Fruit fly (Drosophila melanogaster): ENCODE results near the gene RpL7-like.

RpL7-like gene

DNA sequence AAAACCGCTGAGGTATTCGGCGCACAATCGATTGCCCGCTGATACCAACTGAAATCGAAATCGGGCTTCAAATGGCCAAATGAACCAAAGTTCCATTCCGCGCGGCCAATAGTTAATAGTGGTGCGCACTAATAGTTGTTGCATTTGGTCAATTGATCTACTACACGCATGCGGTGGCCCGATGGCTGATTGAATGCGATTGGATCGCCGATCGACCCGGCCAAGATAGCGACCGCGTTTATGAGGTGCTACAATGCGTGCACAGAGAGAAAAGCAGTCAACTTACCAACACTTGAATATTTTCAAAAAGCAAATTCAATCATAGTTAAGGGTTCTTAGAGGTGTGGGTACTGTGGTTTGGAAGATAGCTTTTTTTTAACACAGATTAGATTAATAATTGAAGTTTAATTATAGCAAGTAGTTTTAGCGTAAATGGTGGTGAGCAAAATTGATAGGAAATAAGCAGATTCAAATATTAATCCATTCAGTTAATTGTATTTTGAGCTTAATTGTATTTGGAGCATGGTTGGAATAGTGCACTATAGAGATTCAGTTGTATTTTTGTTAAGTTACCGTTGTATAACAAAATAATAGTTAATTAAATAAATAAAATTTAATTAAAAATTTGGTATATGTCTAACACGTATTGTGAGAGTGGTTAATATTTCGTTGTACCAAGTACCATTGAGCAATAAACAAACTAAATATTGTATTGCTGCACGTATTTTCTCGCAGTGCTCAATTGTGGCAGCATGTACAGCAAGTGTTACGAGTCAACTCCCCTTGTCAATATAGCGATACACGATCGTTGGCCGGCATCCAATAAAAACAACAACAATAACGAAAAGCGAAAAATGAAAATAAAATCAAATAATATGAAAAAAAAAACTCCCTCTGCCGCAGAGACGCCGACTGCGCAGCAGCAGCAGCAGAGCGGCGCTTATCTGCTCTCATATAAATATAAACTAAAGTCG lies 29.4 kb upstream of the RpL7-like start (continued):
- TF ChIP-seq Spps (tag; optimal IDR thresholded peaks at IDR 0.05) (peak; percentile 24), fru (optimal IDR thresholded peaks at IDR 0.05) (no peak), CG8359 (GFP tag; optimal IDR thresholded peaks at IDR 0.05; ENCODE audit: borderline replicate concordance) (no peak), slp2 (GFP tag; optimal IDR thresholded peaks at IDR 0.05) (no peak), MESR4 (GFP tag; optimal IDR thresholded peaks at IDR 0.05) (no peak), CG8924 (tag; optimal IDR thresholded peaks at IDR 0.05) (peak; percentile 78), CG10462 (GFP tag; optimal IDR thresholded peaks at IDR 0.05) (peak; percentile 6), CG7556 (GFP tag; optimal IDR thresholded peaks at IDR 0.05) (peak; percentile 88), CG9437 (GFP tag; optimal IDR thresholded peaks at IDR 0.05) (peak; percentile 83), CG1647 (GFP tag; optimal IDR thresholded peaks at IDR 0.05) (no peak), CG34376 (GFP tag; optimal IDR thresholded peaks at IDR 0.05) (no peak), Stat92E (GFP tag; optimal IDR thresholded peaks at IDR 0.05) (no peak), CG30431 (GFP tag; optimal IDR thresholded peaks at IDR 0.05) (peak; percentile 60), CG13123 (GFP tag; optimal IDR thresholded peaks at IDR 0.05) (peak; percentile 31), scrt (GFP tag; optimal IDR thresholded peaks at IDR 0.05) (peak; percentile 6), CG8944 (GFP tag; optimal IDR thresholded peaks at IDR 0.05) (peak; percentile 37), mld (GFP tag; IDR thresholded peaks at IDR 0.05; ENCODE audit: partially characterized antibody) (no peak), Dip3 (GFP tag; optimal IDR thresholded peaks at IDR 0.05) (no peak), CG16779 (GFP tag; IDR thresholded peaks at IDR 0.05) (no peak), CG12104 (GFP tag; optimal IDR thresholded peaks at IDR 0.05) (peak; percentile 36), CG7372 (GFP tag; IDR thresholded peaks at IDR 0.05) (no peak), CG1832 (GFP tag; optimal IDR thresholded peaks at IDR 0.05) (no peak), peb (GFP tag; IDR thresholded peaks at IDR 0.05) (no peak), amos (GFP tag; IDR thresholded peaks at IDR 0.05; ENCODE audit: partially characterized antibody) (no peak), Gsc (GFP tag; IDR thresholded peaks at IDR 0.05) (no peak), CG5180 (GFP tag; optimal IDR thresholded peaks at IDR 0.05) (peak; percentile 18), unc-4 (GFP tag; IDR thresholded peaks at IDR 0.05; ENCODE audit: partially characterized antibody) (no peak; the same call in 1 of the 2 replicates), CG6791 (GFP tag; IDR thresholded peaks at IDR 0.05; ENCODE audit: partially characterized antibody) (peak; percentile 9; the same call in 1 of the 3 replicates), CG17829 (tag; optimal IDR thresholded peaks at IDR 0.05) (peak; percentile 63), CG11504 (tag; optimal IDR thresholded peaks at IDR 0.05) (peak; percentile 72), CG12942 (GFP tag; optimal IDR thresholded peaks at IDR 0.05) (no peak), aop (GFP tag; IDR thresholded peaks at IDR 0.05) (no peak), jing (GFP tag; optimal IDR thresholded peaks at IDR 0.05) (no peak), CG12744 (GFP tag; optimal IDR thresholded peaks at IDR 0.05) (no peak), C15 (GFP tag; IDR thresholded peaks at IDR 0.05) (0 out of 3 replicates have a peak, but pooled peaks have one; percentile 23), Opbp (GFP tag; IDR thresholded peaks at IDR 0.05; ENCODE audit: partially characterized antibody) (no peak), Asciz (GFP tag; optimal IDR thresholded peaks at IDR 0.05) (peak; percentile 3), BEAF-32 (GFP tag; optimal IDR thresholded peaks at IDR 0.05) (peak; percentile 16), CG15269 (tag; optimal IDR thresholded peaks at IDR 0.05) (peak; percentile 70), lov (optimal IDR thresholded peaks at IDR 0.05) (no peak), lov (GFP tag; IDR thresholded peaks at IDR 0.05) (0 out of 3 replicates have a peak, but pooled peaks have one; percentile 14), sqz (GFP tag; optimal IDR thresholded peaks at IDR 0.05) (peak; percentile 61), CG8089 (GFP tag; optimal IDR thresholded peaks at IDR 0.05) (no peak), CG11560 (tag; IDR thresholded peaks at IDR 0.05) (no peak), nmo (GFP tag; optimal IDR thresholded peaks at IDR 0.05) (peak; percentile 78), Fer3 (tag; optimal IDR thresholded peaks at IDR 0.05) (peak; percentile 24), gce (GFP tag; IDR thresholded peaks at IDR 0.05) (0 out of 3 replicates have a peak, but pooled peaks have one; percentile 10), tup (GFP tag; optimal IDR thresholded peaks at IDR 0.05) (no peak)

Data from whole organism, embryonic.